Worm (Caenorhabditis elegans) whole organism, young adult: ENCODE measurements around the gene C07G1.15.

Experiments used
- ccch-3 ChIP-seq: fragments of 200-800 bp; sonication (Bioruptor generic); optimal IDR thresholded peaks from 2 replicates; lab custom pipeline; 2018; ENCODE audit warnings: mild to moderate bottlenecking, missing genetic modification characterization, missing compliant biosample characterization
- ceh-91 ChIP-seq: fragments of 200-800 bp; sonication (Bioruptor generic); IDR thresholded peaks from 2 replicates; pipeline ENCODE4 v1.3.6; 2022; ENCODE audit warnings: missing genetic modification reagents, missing genetic modification characterization, missing compliant biosample characterization
- dpl-1 ChIP-seq: fragments of 150-350 bp; optimal IDR thresholded peaks from 2 replicates; lab custom pipeline; 2014; ENCODE audit warnings: missing biosample characterization, missing genetic modification reagents, missing genetic modification characterization
- egl-18 ChIP-seq: fragments of 200-800 bp; sonication (Bioruptor generic); IDR thresholded peaks from 2 replicates; pipeline ENCODE4 v1.3.6; 2022; ENCODE audit warnings: missing genetic modification reagents, missing genetic modification characterization, missing compliant biosample characterization
- hlh-12 ChIP-seq: sonication (generic microtip); optimal IDR thresholded peaks from 2 replicates; lab custom pipeline; 2016; ENCODE audit warnings: missing genetic modification characterization, missing compliant biosample characterization
- repo-1 ChIP-seq: sonication (generic microtip); optimal IDR thresholded peaks from 2 replicates; lab custom pipeline; 2017; ENCODE audit warnings: mild to moderate bottlenecking, missing genetic modification characterization, missing compliant biosample characterization
- snpc-1.3 ChIP-seq: sonication (generic microtip); optimal IDR thresholded peaks from 2 replicates; lab custom pipeline; 2017; ENCODE audit warnings: missing genetic modification characterization, mild to moderate bottlenecking, missing compliant biosample characterization, antibody characterized with exemption, moderate library complexity, missing genotype, missing genetic modification reagents; ENCODE audit not compliant: insufficient read depth
- snpc-4 ChIP-seq, 5 experiments: fragments of 150-350 bp in 1 of 5; sonication (generic microtip) in 4 of 5; optimal IDR thresholded peaks; 2 replicates each; lab custom pipeline; 2014 to 2018; ENCODE audit warnings: missing genetic modification characterization in 5 of 5, missing biosample characterization in 3 of 5, antibody characterized with exemption in 2 of 5, mild to moderate bottlenecking in 2 of 5, missing compliant biosample characterization in 2 of 5, missing genotype in 2 of 5, moderate library complexity in 2 of 5, missing genetic modification reagents in 1 of 5
- unc-130 ChIP-seq: sonication (generic microtip); optimal IDR thresholded peaks from 2 replicates; lab custom pipeline; 2016; ENCODE audit warnings: missing genetic modification reagents, missing genetic modification characterization, missing compliant biosample characterization
- unc-62 ChIP-seq: fragments of 150-350 bp; optimal IDR thresholded peaks from 2 replicates; lab custom pipeline; 2014; ENCODE audit warnings: missing biosample characterization, missing genetic modification reagents, missing genetic modification characterization
- ztf-22 ChIP-seq: fragments of 200-800 bp; sonication (Bioruptor generic); optimal IDR thresholded peaks from 2 replicates; lab custom pipeline; 2018; ENCODE audit warnings: mild to moderate bottlenecking, missing genetic modification characterization, moderate library complexity, missing compliant biosample characterization

- TF ChIP-seq unc-130 (GFP tag; lab: Kevin White, UChicago) (no peak), repo-1 (peak; percentile 51), snpc-4 (GFP tag; optimal IDR thresholded peaks at IDR 0.05; lab: Kevin White, UChicago) (no peak), snpc-4 (tag; optimal IDR thresholded peaks at IDR 0.05; lab: Kevin White, UChicago) (no peak), hlh-12 (no peak), unc-62 (GFP tag; lab: Kevin White, UChicago) (no peak), dpl-1 (GFP tag; lab: Kevin White, UChicago) (no peak), ccch-3 (no peak), egl-18 (GFP tag; lab: Robert Waterston, UW) (no peak), ceh-91 (GFP tag; lab: Robert Waterston, UW) (no peak), ztf-22 (no peak), snpc-1.3 (tag; lab: Kevin White, UChicago) (peak; percentile 4)
Observed at ce11 chrIV:8133536-8133935, 36.2 kb upstream of the C07G1.15 start, which contains the start of gene sph-1.
